Worm (Caenorhabditis elegans): ENCODE measurements around the gene fbxc-24.

DNA sequence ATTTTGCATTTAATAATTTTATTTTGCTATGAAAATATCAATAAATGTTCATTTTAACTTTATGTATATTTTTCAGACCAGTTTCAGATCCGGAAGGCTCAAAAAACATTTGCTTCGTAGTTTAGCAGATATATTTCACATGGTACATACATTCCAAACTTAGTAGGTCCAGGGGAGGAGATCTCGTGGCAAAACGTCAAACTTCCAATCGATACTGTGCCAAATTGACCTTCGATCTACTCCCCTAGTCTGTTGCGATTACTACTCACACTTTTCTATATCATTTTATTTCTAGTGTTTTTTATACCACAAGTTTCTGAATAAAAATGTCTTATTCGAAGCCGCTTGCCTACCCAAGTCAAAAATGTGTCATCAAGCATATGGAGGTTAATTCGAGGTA lies 2.2 kb upstream of the fbxc-24 start, which contains the start of gene fbxc-31:
- TF ChIP-seq ama-1 (optimal IDR thresholded peaks at IDR 0.05) = no peak
- TF ChIP-seq dpl-1 (GFP tag; optimal IDR thresholded peaks at IDR 0.05) = no peak
- TF ChIP-seq fkh-10 (GFP tag; optimal IDR thresholded peaks at IDR 0.05) = no peak
- TF ChIP-seq unc-130 (tag; optimal IDR thresholded peaks at IDR 0.05) = no peak
